Worm (Caenorhabditis elegans) whole organism, late embryonic: ENCODE measurements around the gene ZC412.3.
A peak's percentile ranks its signal among the peaks of the same experiment; 100 is the strongest.
"Not testable (repeated sequence)": the region's sequence is repeated elsewhere in the genome, so short reads cannot be mapped to it uniquely, and the experiment has no call there.

Experiments
- C38D4.7 ChIP-seq: fragments of 200-800 bp; sonication (Bioruptor generic); optimal IDR thresholded peaks from 2 replicates; lab custom pipeline; 2018; ENCODE audit warnings: mild to moderate bottlenecking, missing genetic modification characterization, moderate library complexity, missing compliant biosample characterization
- F13H6.1 ChIP-seq: sonication (generic microtip); optimal IDR thresholded peaks from 2 replicates; lab custom pipeline; 2016; ENCODE audit warnings: missing genetic modification characterization, missing compliant biosample characterization
- K09A11.1 ChIP-seq: sonication (generic microtip); optimal IDR thresholded peaks from 2 replicates; lab custom pipeline; 2017; ENCODE audit warnings: antibody characterized with exemption, mild to moderate bottlenecking, missing genetic modification characterization, missing compliant biosample characterization; ENCODE audit not compliant: insufficient read depth
- Y22D7AL.16 ChIP-seq: sonication (generic microtip); optimal IDR thresholded peaks from 2 replicates; lab custom pipeline; 2016; ENCODE audit warnings: missing genetic modification characterization, missing compliant biosample characterization
- ahr-1 ChIP-seq: sonication (generic microtip); optimal IDR thresholded peaks from 2 replicates; lab custom pipeline; 2016; ENCODE audit warnings: missing genetic modification characterization, missing compliant biosample characterization
- ceh-19 ChIP-seq: fragments of 200-800 bp; sonication (Bioruptor generic); optimal IDR thresholded peaks from 2 replicates; lab custom pipeline; 2018; ENCODE audit warnings: mild to moderate bottlenecking, missing genetic modification characterization, missing compliant biosample characterization
- ceh-2 ChIP-seq: sonication (generic microtip); optimal IDR thresholded peaks from 2 replicates; lab custom pipeline; 2016; ENCODE audit warnings: missing genotype, missing genetic modification characterization, missing compliant biosample characterization
- ceh-22 ChIP-seq: sonication (generic microtip); optimal IDR thresholded peaks from 2 replicates; lab custom pipeline; 2017; ENCODE audit warnings: missing biosample characterization, missing genetic modification characterization
- ceh-30 ChIP-seq: fragments of 150-350 bp; optimal IDR thresholded peaks from 2 replicates; lab custom pipeline; 2014; ENCODE audit warnings: missing biosample characterization, missing genetic modification characterization
- ceh-34 ChIP-seq: sonication (generic microtip); optimal IDR thresholded peaks from 2 replicates; lab custom pipeline; 2016; ENCODE audit warnings: mild to moderate bottlenecking, missing genetic modification characterization, missing compliant biosample characterization
- ceh-45 ChIP-seq: fragments of 200-800 bp; sonication (Bioruptor generic); IDR thresholded peaks from 2 replicates; pipeline ENCODE4 v1.3.6; 2022; ENCODE audit warnings: missing genetic modification reagents, missing genetic modification characterization, missing compliant biosample characterization
- ceh-48 ChIP-seq: sonication (generic microtip); optimal IDR thresholded peaks from 2 replicates; lab custom pipeline; 2016; ENCODE audit warnings: missing genetic modification characterization, inconsistent platforms, missing compliant biosample characterization
- ceh-6 ChIP-seq: fragments of 200-800 bp; sonication (Bioruptor generic); optimal IDR thresholded peaks from 2 replicates; lab custom pipeline; 2018; ENCODE audit warnings: mild to moderate bottlenecking, missing genetic modification characterization, missing compliant biosample characterization
- che-1 ChIP-seq: sonication (generic microtip); optimal IDR thresholded peaks from 2 replicates; lab custom pipeline; 2016; ENCODE audit warnings: mild to moderate bottlenecking, missing genetic modification characterization, missing compliant biosample characterization
- dmd-4 ChIP-seq: sonication (generic microtip); optimal IDR thresholded peaks from 2 replicates; lab custom pipeline; 2016; ENCODE audit warnings: borderline replicate concordance, missing genetic modification characterization, missing compliant biosample characterization
- elt-2 ChIP-seq: sonication (generic microtip); optimal IDR thresholded peaks from 2 replicates; lab custom pipeline; 2016; ENCODE audit warnings: missing genetic modification reagents, missing genetic modification characterization, missing compliant biosample characterization
- elt-4 ChIP-seq: sonication (generic microtip); optimal IDR thresholded peaks from 2 replicates; lab custom pipeline; 2016; ENCODE audit warnings: missing genetic modification characterization, missing compliant biosample characterization
- ets-4 ChIP-seq: sonication (generic microtip); optimal IDR thresholded peaks from 2 replicates; lab custom pipeline; 2016; ENCODE audit warnings: missing genetic modification characterization, missing compliant biosample characterization
- eyg-1 ChIP-seq: sonication (generic microtip); optimal IDR thresholded peaks from 2 replicates; lab custom pipeline; 2016; ENCODE audit warnings: missing genotype, missing genetic modification characterization, missing compliant biosample characterization
- fkh-10 ChIP-seq: fragments of 150-350 bp; optimal IDR thresholded peaks from 2 replicates; lab custom pipeline; 2014; ENCODE audit warnings: missing biosample characterization, missing genetic modification reagents, missing genetic modification characterization
- fkh-6 ChIP-seq: sonication (generic microtip); optimal IDR thresholded peaks from 2 replicates; lab custom pipeline; 2016; ENCODE audit warnings: missing genetic modification characterization, missing compliant biosample characterization
- gmeb-2 ChIP-seq: sonication (generic microtip); optimal IDR thresholded peaks from 2 replicates; lab custom pipeline; 2016; ENCODE audit warnings: missing genetic modification characterization, inconsistent platforms, missing compliant biosample characterization
- hlh-13 ChIP-seq: fragments of 200-800 bp; sonication (Bioruptor generic); optimal IDR thresholded peaks from 2 replicates; lab custom pipeline; 2018; ENCODE audit warnings: mild to moderate bottlenecking, missing genetic modification characterization, missing compliant biosample characterization
- hlh-8 ChIP-seq: sonication (generic microtip); optimal IDR thresholded peaks from 2 replicates; lab custom pipeline; 2016; ENCODE audit warnings: missing genotype, missing genetic modification characterization, missing compliant biosample characterization
- lim-6 ChIP-seq: sonication (generic microtip); optimal IDR thresholded peaks from 2 replicates; lab custom pipeline; 2016; ENCODE audit warnings: missing genetic modification characterization, missing compliant biosample characterization
- lin-11 ChIP-seq: fragments of 200-800 bp; sonication (Bioruptor generic); optimal IDR thresholded peaks from 2 replicates; lab custom pipeline; 2018; ENCODE audit warnings: mild to moderate bottlenecking, missing genetic modification characterization, missing compliant biosample characterization
- madf-2 ChIP-seq: sonication (generic microtip); optimal IDR thresholded peaks from 2 replicates; lab custom pipeline; 2017; ENCODE audit warnings: missing genetic modification characterization, missing compliant biosample characterization
- mec-3 ChIP-seq: sonication (generic microtip); optimal IDR thresholded peaks from 2 replicates; lab custom pipeline; 2016; ENCODE audit warnings: borderline replicate concordance, missing genetic modification characterization, missing compliant biosample characterization
- nfya-1 ChIP-seq: sonication (generic microtip); optimal IDR thresholded peaks from 2 replicates; lab custom pipeline; 2017; ENCODE audit warnings: missing genetic modification characterization, mild to moderate bottlenecking, missing compliant biosample characterization, antibody characterized with exemption, moderate library complexity
- nhr-11 ChIP-seq: fragments of 150-350 bp; optimal IDR thresholded peaks from 2 replicates; lab custom pipeline; 2014; ENCODE audit warnings: missing biosample characterization, missing genetic modification characterization
- nhr-232 ChIP-seq: sonication (generic microtip); optimal IDR thresholded peaks from 2 replicates; lab custom pipeline; 2016; ENCODE audit warnings: missing genetic modification characterization, missing compliant biosample characterization
- odd-2 ChIP-seq: sonication (generic microtip); optimal IDR thresholded peaks from 2 replicates; lab custom pipeline; 2017; ENCODE audit warnings: antibody characterized with exemption, mild to moderate bottlenecking, missing genetic modification characterization, missing compliant biosample characterization
- pat-9 ChIP-seq: fragments of 200-800 bp; sonication (Bioruptor generic); optimal IDR thresholded peaks from 2 replicates; lab custom pipeline; 2018; ENCODE audit warnings: mild to moderate bottlenecking, missing genetic modification characterization, moderate library complexity, missing compliant biosample characterization
- pax-1 ChIP-seq: fragments of 150-350 bp; optimal IDR thresholded peaks from 2 replicates; lab custom pipeline; 2014; ENCODE audit warnings: missing biosample characterization, missing genetic modification characterization
- pha-4 ChIP-seq: fragments of 150-350 bp; optimal IDR thresholded peaks from 2 replicates; lab custom pipeline; 2018; ENCODE audit warnings: missing biosample characterization, missing genetic modification reagents, missing genetic modification characterization
- pqm-1 ChIP-seq: sonication (generic microtip); optimal IDR thresholded peaks from 2 replicates; lab custom pipeline; 2016; ENCODE audit warnings: missing genetic modification characterization, missing compliant biosample characterization
- ref-2 ChIP-seq: sonication (generic microtip); optimal IDR thresholded peaks from 2 replicates; lab custom pipeline; 2016; ENCODE audit warnings: missing genetic modification characterization, missing compliant biosample characterization
- sdc-2 ChIP-seq: sonication (generic microtip); optimal IDR thresholded peaks from 2 replicates; lab custom pipeline; 2016; ENCODE audit warnings: missing genotype, missing genetic modification characterization, missing compliant biosample characterization
- sox-2 ChIP-seq: fragments of 200-800 bp; sonication (Bioruptor generic); IDR thresholded peaks from 2 replicates; pipeline ENCODE4 v1.3.6; 2022; ENCODE audit warnings: missing genetic modification reagents, missing genetic modification characterization, missing compliant biosample characterization
- sox-4 ChIP-seq: sonication (generic microtip); optimal IDR thresholded peaks from 2 replicates; lab custom pipeline; 2017; ENCODE audit warnings: mild to moderate bottlenecking, missing genetic modification characterization, inconsistent platforms, missing compliant biosample characterization
- tbx-2 ChIP-seq: sonication (generic microtip); optimal IDR thresholded peaks from 2 replicates; lab custom pipeline; 2016; ENCODE audit warnings: missing genetic modification characterization, missing compliant biosample characterization
- ttx-3 ChIP-seq: sonication (generic microtip); optimal IDR thresholded peaks from 2 replicates; lab custom pipeline; 2016; ENCODE audit warnings: missing genetic modification reagents, missing genetic modification characterization, missing compliant biosample characterization
- unc-3 ChIP-seq, 2 experiments: fragments of 200-800 bp in 1 of 2; sonication (Bioruptor generic) in 1 of 2; sonication (generic microtip) in 1 of 2; conservative IDR thresholded peaks in 1 of 2; optimal IDR thresholded peaks in 1 of 2; 2 replicates each; pipeline versions ENCODE4 v1.3.6 to Lab custom; 2016 to 2022; ENCODE audit warnings: missing compliant biosample characterization in 2 of 2, missing genetic modification characterization in 2 of 2, missing genetic modification reagents in 1 of 2
- unc-42 ChIP-seq: sonication (generic microtip); optimal IDR thresholded peaks from 2 replicates; lab custom pipeline; 2016; ENCODE audit warnings: missing genotype, missing genetic modification characterization, missing compliant biosample characterization
- unc-55 ChIP-seq: sonication (generic microtip); optimal IDR thresholded peaks from 2 replicates; lab custom pipeline; 2017; ENCODE audit warnings: missing biosample characterization, missing genetic modification reagents, missing genetic modification characterization
- zip-5 ChIP-seq: sonication (generic microtip); optimal IDR thresholded peaks from 2 replicates; lab custom pipeline; 2016; ENCODE audit warnings: missing genetic modification characterization, missing compliant biosample characterization
- ztf-16 ChIP-seq: sonication (generic microtip); optimal IDR thresholded peaks from 2 replicates; lab custom pipeline; 2017; ENCODE audit warnings: missing genetic modification characterization, missing compliant biosample characterization

ZC412.3 gene

ce11 chrV:14877242-14877819, 6.0 kb upstream of the ZC412.3 start:
- TF ChIP-seq odd-2: no peak
- no peak for TF ChIP-seq sdc-2 (tag; lab: Kevin White, UChicago)
- TF ChIP-seq ceh-34: no peak
- TF ChIP-seq K09A11.1 (tag; lab: Kevin White, UChicago): no peak
- TF ChIP-seq, all 69 proteins: peak for 0

DNA sequence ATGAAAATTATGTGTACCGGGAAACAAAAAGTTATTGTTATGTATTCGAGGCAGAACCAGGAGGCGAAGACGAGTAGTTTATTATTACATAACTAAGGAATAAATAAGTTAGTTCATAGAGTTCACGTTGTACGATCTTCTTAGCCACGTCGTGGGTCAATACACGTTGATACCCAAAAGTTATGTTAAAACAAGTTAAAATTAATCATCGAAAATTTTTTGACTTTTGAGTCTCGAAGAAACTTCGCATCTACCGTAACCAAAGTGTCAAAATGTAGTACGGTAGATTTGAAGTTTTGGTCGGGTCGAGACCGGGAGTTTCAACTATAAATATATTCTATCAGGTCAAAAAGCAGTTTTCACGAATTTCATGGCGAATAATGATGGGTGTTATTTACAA, 5.4 kb upstream of the ZC412.3 start, which contains the start of gene ZC412.10:
ZC412.10 (minus strand) TSS at position 101 of the 400 bp plus-strand sequence.
- TF ChIP-seq ceh-6 (GFP tag; lab: Kevin White, UChicago); unc-55 (GFP tag; lab: Kevin White, UChicago); pha-4: not testable (repeated sequence)

DNA sequence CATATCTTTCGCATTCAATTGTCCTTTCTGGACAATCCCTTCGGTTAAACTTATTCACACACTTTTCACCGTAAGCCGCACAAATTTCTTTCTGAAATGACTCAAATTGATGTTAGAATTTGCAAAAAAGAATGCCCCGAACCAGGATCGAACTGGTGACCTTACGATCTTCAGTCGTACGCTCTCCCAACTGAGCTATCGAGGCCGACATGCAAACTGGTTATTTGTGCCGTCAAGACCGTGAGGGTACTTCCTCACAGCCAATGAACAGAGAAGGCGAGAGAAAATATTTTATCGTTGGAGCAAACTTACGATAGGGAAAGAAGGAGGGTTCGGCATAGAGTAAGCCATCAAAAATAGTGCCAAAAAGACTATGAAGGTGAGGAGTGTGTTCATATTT, 4.9 kb upstream of the ZC412.3 start:
- no peak for TF ChIP-seq ceh-22
- TF ChIP-seq unc-42 (tag; lab: Kevin White, UChicago): no peak
- TF ChIP-seq ceh-2: no peak
- TF ChIP-seq pqm-1 (tag; lab: Kevin White, UChicago): no peak
- TF ChIP-seq mec-3 (tag; lab: Kevin White, UChicago): no peak
- peak; percentile 42 for TF ChIP-seq lin-11 (tag; lab: Kevin White, UChicago)
- TF ChIP-seq unc-55 (GFP tag; lab: Kevin White, UChicago): no peak
- no peak for TF ChIP-seq Y22D7AL.16 (tag; lab: Kevin White, UChicago)
- TF ChIP-seq ceh-48 (tag; lab: Kevin White, UChicago): no peak
- TF ChIP-seq sox-4 (tag; lab: Kevin White, UChicago): no peak
- no peak for TF ChIP-seq fkh-6 (tag; lab: Kevin White, UChicago)
- TF ChIP-seq ttx-3 (tag; lab: Kevin White, UChicago): no peak
- peak; percentile 46 for TF ChIP-seq ceh-6 (GFP tag; lab: Kevin White, UChicago)
- TF ChIP-seq hlh-13 (GFP tag; lab: Kevin White, UChicago): peak; percentile 22
- TF ChIP-seq pha-4: no peak
- peak; percentile 18 for TF ChIP-seq ceh-30 (tag; lab: Kevin White, UChicago)
- TF ChIP-seq ceh-34: no peak
- no peak for TF ChIP-seq ceh-19
- TF ChIP-seq lim-6 (tag; lab: Kevin White, UChicago): no peak
- TF ChIP-seq pat-9: peak; percentile 12
- peak; percentile 17 for TF ChIP-seq elt-2 (tag; lab: Kevin White, UChicago)
- no peak for TF ChIP-seq fkh-10 (GFP tag; lab: Kevin White, UChicago)
- no peak for TF ChIP-seq zip-5
- TF ChIP-seq madf-2 (tag; lab: Kevin White, UChicago): peak; percentile 30
- no peak for TF ChIP-seq ztf-16 (tag; lab: Kevin White, UChicago)
- no peak for TF ChIP-seq sox-2
- peak; percentile 16 for TF ChIP-seq gmeb-2
- no peak for TF ChIP-seq sdc-2 (tag; lab: Kevin White, UChicago)
- TF ChIP-seq hlh-8 (tag; lab: Kevin White, UChicago): no peak
- TF ChIP-seq ets-4: no peak
- TF ChIP-seq K09A11.1 (tag; lab: Kevin White, UChicago): peak; percentile 15
- no peak for TF ChIP-seq tbx-2
- no peak for TF ChIP-seq nhr-11 (tag; lab: Kevin White, UChicago)
- peak; percentile 64 for TF ChIP-seq unc-3 (GFP tag; conservative IDR thresholded peaks at IDR 0.05; lab: Robert Waterston, UW)
- TF ChIP-seq unc-3 (tag; optimal IDR thresholded peaks at IDR 0.05; lab: Kevin White, UChicago): no peak
- no peak for TF ChIP-seq ahr-1 (tag; lab: Kevin White, UChicago)
- TF ChIP-seq C38D4.7 (GFP tag; lab: Kevin White, UChicago): peak; percentile 34
- peak; percentile 51 for TF ChIP-seq ref-2 (tag; lab: Kevin White, UChicago)
- no peak for TF ChIP-seq F13H6.1 (tag; lab: Kevin White, UChicago)
- TF ChIP-seq pax-1 (tag; lab: Kevin White, UChicago): no peak
- peak; percentile 40 for TF ChIP-seq nfya-1 (tag; lab: Kevin White, UChicago)
- TF ChIP-seq ceh-45 (GFP tag; lab: Robert Waterston, UW): 0 out of 2 replicates have a peak, but pooled peaks have one; percentile 22
- TF ChIP-seq dmd-4 (tag; lab: Kevin White, UChicago): no peak
- TF ChIP-seq nhr-232 (tag; lab: Kevin White, UChicago): peak; percentile 42
- TF ChIP-seq che-1 (tag; lab: Kevin White, UChicago): peak; percentile 13
- TF ChIP-seq elt-4 (tag; lab: Kevin White, UChicago): no peak
- no peak for TF ChIP-seq eyg-1 (tag; lab: Kevin White, UChicago)
